Worm (Caenorhabditis elegans) whole organism, L2 larva: ENCODE measurements around the gene apc-17.

Experiments used
- ama-1 ChIP-seq: fragments of 150-350 bp; optimal IDR thresholded peaks from 2 replicates; lab custom pipeline; 2018; ENCODE audit warnings: inconsistent platforms
- lin-11 ChIP-seq: fragments of 150-350 bp; sonication (generic microtip); optimal IDR thresholded peaks from 2 replicates; lab custom pipeline; 2014; ENCODE audit warnings: missing biosample characterization, missing genetic modification characterization, inconsistent platforms, mixed read lengths
- lin-39 ChIP-seq: fragments of 150-350 bp; optimal IDR thresholded peaks from 2 replicates; lab custom pipeline; 2014; ENCODE audit warnings: missing biosample characterization, missing genetic modification reagents, missing genetic modification characterization
- lsy-2 ChIP-seq, 2 experiments: fragments of 150-350 bp in 1 of 2; sonication (generic microtip) in 1 of 2; optimal IDR thresholded peaks; 2 replicates each; lab custom pipeline; 2014 to 2017; ENCODE audit warnings: missing biosample characterization in 2 of 2, missing genetic modification characterization in 2 of 2
- mbf-1 ChIP-seq: sonication (generic microtip); optimal IDR thresholded peaks from 2 replicates; lab custom pipeline; 2017; ENCODE audit warnings: missing biosample characterization, missing genetic modification characterization
- nhr-12 ChIP-seq: fragments of 150-350 bp; optimal IDR thresholded peaks from 2 replicates; lab custom pipeline; 2014; ENCODE audit warnings: missing biosample characterization, missing genetic modification characterization
- nhr-23 ChIP-seq: fragments of 150-350 bp; optimal IDR thresholded peaks from 2 replicates; lab custom pipeline; 2014; ENCODE audit warnings: missing biosample characterization, missing genetic modification reagents, missing genetic modification characterization
- snpc-4 ChIP-seq: fragments of 150-350 bp; optimal IDR thresholded peaks from 2 replicates; lab custom pipeline; 2014; ENCODE audit warnings: missing biosample characterization, missing genetic modification characterization

ce11 chrII:11091577-11091976, 16.4 kb upstream of the apc-17 start:
- TF ChIP-seq nhr-12 (tag; lab: Kevin White, UChicago) (no peak), lin-11 (no peak), nhr-23 (tag; lab: Kevin White, UChicago) (no peak), lsy-2 (tag; optimal IDR thresholded peaks at IDR 0.05; lab: Kevin White, UChicago) (no peak), ama-1 (no peak), snpc-4 (tag; lab: Kevin White, UChicago) (no peak), mbf-1 (no peak), lin-39 (no peak)
